Fruit fly (Drosophila melanogaster) whole organism, embryonic: Measurements from ENCODE around the gene ebd1.

Source experiments
- Aef1 ChIP-seq: fragments of 200-800 bp; sonication (Bioruptor generic); IDR thresholded peaks from 3 replicates; pipeline ENCODE4 v1.3.6; 2022; ENCODE audit warnings: missing biosample characterization, missing genetic modification characterization
- Atf3 ChIP-seq: fragments of 200-800 bp; sonication (Bioruptor generic); optimal IDR thresholded peaks from 3 replicates; lab custom pipeline; 2016; ENCODE audit warnings: missing biosample characterization, missing genetic modification characterization
- CG13123 ChIP-seq: fragments of 200-800 bp; sonication (Bioruptor generic); optimal IDR thresholded peaks from 2 replicates; lab custom pipeline; 2016; ENCODE audit warnings: missing biosample characterization, missing genetic modification characterization
- CG6854 ChIP-seq: fragments of 200-800 bp; sonication (Bioruptor generic); optimal IDR thresholded peaks from 3 replicates; lab custom pipeline; 2017; ENCODE audit warnings: missing biosample characterization, mild to moderate bottlenecking, missing genetic modification characterization
- CG9609 ChIP-seq: fragments of 200-800 bp; sonication (Bioruptor generic); optimal IDR thresholded peaks from 3 replicates; lab custom pipeline; 2016; ENCODE audit warnings: missing biosample characterization, missing genetic modification characterization
- Kr ChIP-seq: fragments of 200-800 bp; sonication (Bioruptor generic); optimal IDR thresholded peaks from 2 replicates; lab custom pipeline; 2017; ENCODE audit warnings: missing biosample characterization, mild to moderate bottlenecking, missing genetic modification characterization
- Oaz ChIP-seq: fragments of 200-800 bp; sonication (Bioruptor generic); IDR thresholded peaks from 2 replicates; pipeline ENCODE4 v1.3.6; 2022; ENCODE audit warnings: missing biosample characterization, missing genetic modification characterization
- ato ChIP-seq: fragments of 200-800 bp; sonication (Bioruptor generic); IDR thresholded peaks from 2 replicates; pipeline ENCODE4 v1.3.6; 2022; ENCODE audit warnings: missing biosample characterization, missing genetic modification characterization; ENCODE audit not compliant: partially characterized antibody
- gcm2 ChIP-seq: fragments of 200-800 bp; sonication (Bioruptor generic); optimal IDR thresholded peaks from 2 replicates; lab custom pipeline; 2016; ENCODE audit warnings: missing biosample characterization, missing genetic modification characterization
- gfzf ChIP-seq: fragments of 200-800 bp; sonication (Bioruptor generic); optimal IDR thresholded peaks from 2 replicates; lab custom pipeline; 2016; ENCODE audit warnings: missing biosample characterization, mild to moderate bottlenecking, missing genetic modification characterization, moderate library complexity
- ind ChIP-seq: fragments of 200-800 bp; sonication (Bioruptor generic); optimal IDR thresholded peaks from 3 replicates; lab custom pipeline; 2016; ENCODE audit warnings: missing biosample characterization, missing genetic modification characterization
- ttk ChIP-seq: fragments of 200-800 bp; sonication (Bioruptor generic); IDR thresholded peaks from 2 replicates; pipeline ENCODE4 v2.1.2; 2022; ENCODE audit warnings: missing biosample characterization, missing genetic modification characterization
- zen ChIP-seq: fragments of 200-800 bp; sonication (Bioruptor generic); optimal IDR thresholded peaks from 3 replicates; lab custom pipeline; 2018; ENCODE audit warnings: missing biosample characterization, mild to moderate bottlenecking, missing genetic modification characterization, moderate library complexity

ebd1 gene

DNA sequence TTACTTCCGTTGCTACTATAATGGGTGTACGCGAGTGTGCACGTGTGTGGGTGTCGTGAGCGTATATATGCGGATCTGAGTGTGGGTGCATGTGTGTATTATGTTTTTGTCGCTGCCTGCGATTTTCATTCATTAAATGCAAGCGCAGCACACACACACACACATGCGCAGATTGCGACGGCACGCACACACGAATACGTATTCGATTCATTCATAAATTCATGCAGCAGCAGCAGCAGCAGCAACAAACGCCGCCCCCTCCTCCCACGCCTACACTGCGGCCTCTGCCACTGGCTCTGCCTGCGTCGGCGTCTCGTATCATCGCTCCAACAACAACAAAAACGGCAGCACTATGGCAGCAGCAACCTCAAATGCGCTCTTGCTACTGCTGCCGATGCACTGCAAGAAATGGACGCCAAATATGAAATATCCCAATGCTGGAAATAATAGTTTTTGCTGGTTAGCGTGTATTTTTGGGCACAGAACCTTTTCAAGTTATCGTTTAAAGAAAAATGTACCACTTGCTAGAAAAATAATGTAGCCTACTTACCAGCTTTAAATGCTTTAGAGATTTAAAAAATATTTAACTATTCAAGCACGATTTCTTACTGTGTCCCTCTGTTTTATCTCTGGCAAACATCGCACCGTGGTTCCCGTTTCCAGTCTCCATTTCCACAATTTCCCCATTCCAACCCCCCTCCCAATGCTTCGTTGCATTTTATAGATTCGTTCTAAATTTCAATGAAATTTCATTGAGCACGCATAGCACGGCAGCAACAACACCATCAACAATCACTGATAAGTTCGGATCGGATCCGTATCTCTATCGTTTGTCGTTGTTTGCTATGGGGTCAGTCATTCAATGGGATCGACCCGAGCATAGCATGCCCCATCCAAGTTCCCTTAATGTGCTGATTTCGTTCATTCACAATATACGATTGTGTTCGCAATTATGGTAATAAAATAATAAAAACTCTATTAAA, 51.8 kb downstream of the ebd1 start (continued):
- TF ChIP-seq CG6854 (GFP tag; lab: Kevin White, UChicago) (no peak), Atf3 (GFP tag; lab: Kevin White, UChicago) (peak; percentile 89), zen (tag; lab: Kevin White, UChicago) (peak; percentile 15), ttk (GFP tag; lab: Robert Waterston, UW) (peak; percentile 78), CG9609 (GFP tag; lab: Kevin White, UChicago) (peak; percentile 83), ind (GFP tag; lab: Kevin White, UChicago) (peak; percentile 84), Kr (GFP tag; lab: Kevin White, UChicago) (peak; percentile 13), ato (no peak), Oaz (GFP tag; lab: Robert Waterston, UW) (peak; percentile 5; the same call in 1 of the 2 replicates), CG13123 (GFP tag; lab: Kevin White, UChicago) (peak; percentile 59), gfzf (no peak), Aef1 (peak; percentile 54; the same call in 2 of the 3 replicates), gcm2 (GFP tag; lab: Kevin White, UChicago) (peak; percentile 73)
- TF ChIP-seq, all 482 proteins: peak for 384
